Worm (Caenorhabditis elegans) whole organism, L4 larva: ENCODE measurements around the gene ubc-18.

Experiments
- F10B5.3 ChIP-seq: sonication (generic microtip); optimal IDR thresholded peaks from 2 replicates; lab custom pipeline; 2016; ENCODE audit warnings: mild to moderate bottlenecking, missing genetic modification characterization, missing compliant biosample characterization
- F26F4.8 ChIP-seq: fragments of 200-800 bp; sonication (Bioruptor generic); conservative IDR thresholded peaks from 2 replicates; pipeline ENCODE4 v1.3.6; 2022; ENCODE audit warnings: missing genetic modification characterization, missing compliant biosample characterization
- F37D6.2 ChIP-seq: sonication (generic microtip); optimal IDR thresholded peaks from 2 replicates; lab custom pipeline; 2016; ENCODE audit warnings: mild to moderate bottlenecking, missing genetic modification characterization, missing compliant biosample characterization
- F49E8.2 ChIP-seq: sonication (generic microtip); optimal IDR thresholded peaks from 2 replicates; lab custom pipeline; 2016; ENCODE audit warnings: missing compliant biosample characterization, mild to moderate bottlenecking, missing genetic modification characterization, borderline replicate concordance
- Y48G9A.11 ChIP-seq: fragments of 200-800 bp; sonication (Bioruptor generic); IDR thresholded peaks from 2 replicates; pipeline ENCODE4 v1.3.6; 2022; ENCODE audit warnings: missing genetic modification reagents, missing genetic modification characterization, missing compliant biosample characterization
- ZK546.5 ChIP-seq, 2 experiments: sonication (generic microtip); optimal IDR thresholded peaks; 2 replicates each; lab custom pipeline; 2017; ENCODE audit warnings: missing biosample characterization in 2 of 2, missing genetic modification characterization in 2 of 2
- aha-1 ChIP-seq: fragments of 150-350 bp; peaks from one replicate; lab custom pipeline; 2014; ENCODE audit warnings: missing biosample characterization, missing genetic modification characterization
- aly-2 ChIP-seq: sonication (generic microtip); optimal IDR thresholded peaks from 2 replicates; lab custom pipeline; 2018; ENCODE audit warnings: missing biosample characterization, missing genetic modification characterization
- ama-1 ChIP-seq: fragments of 150-350 bp; optimal IDR thresholded peaks from 2 replicates; lab custom pipeline; 2014; ENCODE audit warnings: inconsistent platforms, mixed read lengths
- attf-4 ChIP-seq: sonication (generic microtip); optimal IDR thresholded peaks from 3 replicates; lab custom pipeline; 2017; ENCODE audit warnings: missing biosample characterization, missing genetic modification characterization
- daf-16 ChIP-seq, 3 experiments: sonication (generic microtip); optimal IDR thresholded peaks; 2 replicates each; lab custom pipeline; 2016 to 2017; ENCODE audit warnings: missing genetic modification characterization in 3 of 3, missing genetic modification reagents in 3 of 3, mild to moderate bottlenecking in 2 of 3, missing compliant biosample characterization in 2 of 3, missing biosample characterization in 1 of 3, moderate library complexity in 1 of 3
- daf-19 ChIP-seq: fragments of 200-800 bp; sonication (Bioruptor generic); conservative IDR thresholded peaks from 2 replicates; pipeline ENCODE4 v1.3.6; 2022; ENCODE audit warnings: missing genetic modification characterization, missing compliant biosample characterization
- dmd-8 ChIP-seq: fragments of 200-800 bp; sonication (Bioruptor generic); IDR thresholded peaks from 2 replicates; pipeline ENCODE4 v1.3.6; 2022; ENCODE audit warnings: missing genetic modification characterization, missing compliant biosample characterization
- dpl-1 ChIP-seq: fragments of 150-350 bp; optimal IDR thresholded peaks from 2 replicates; lab custom pipeline; 2014; ENCODE audit warnings: missing biosample characterization, missing genetic modification reagents, missing genetic modification characterization
- duxl-1 ChIP-seq: sonication (generic microtip); optimal IDR thresholded peaks from 2 replicates; lab custom pipeline; 2016; ENCODE audit warnings: mild to moderate bottlenecking, missing genetic modification characterization, moderate library complexity, missing compliant biosample characterization; ENCODE audit not compliant: poor library complexity
- dve-1 ChIP-seq: sonication (generic microtip); optimal IDR thresholded peaks from 2 replicates; lab custom pipeline; 2017; ENCODE audit warnings: antibody characterized with exemption, mild to moderate bottlenecking, missing genetic modification characterization, missing compliant biosample characterization; ENCODE audit not compliant: insufficient read depth
- fos-1 ChIP-seq: fragments of 150-350 bp; optimal IDR thresholded peaks from 2 replicates; lab custom pipeline; 2014; ENCODE audit warnings: missing biosample characterization, missing genetic modification characterization
- hlh-11 ChIP-seq: fragments of 200-800 bp; sonication (Bioruptor generic); optimal IDR thresholded peaks from 2 replicates; lab custom pipeline; 2018; ENCODE audit warnings: mild to moderate bottlenecking, missing genetic modification characterization, missing compliant biosample characterization
- hmg-1.1 ChIP-seq: fragments of 200-800 bp; sonication (Bioruptor generic); IDR thresholded peaks from 2 replicates; pipeline ENCODE4 v1.3.6; 2022; ENCODE audit warnings: missing genetic modification reagents, missing genetic modification characterization, missing compliant biosample characterization
- lim-7 ChIP-seq: fragments of 200-800 bp; sonication (Bioruptor generic); IDR thresholded peaks from 2 replicates; pipeline ENCODE4 v1.3.6; 2022; ENCODE audit warnings: missing genetic modification characterization, missing compliant biosample characterization
- lin-39 ChIP-seq: fragments of 150-350 bp; optimal IDR thresholded peaks from 2 replicates; lab custom pipeline; 2014; ENCODE audit warnings: missing biosample characterization, missing genetic modification reagents, missing genetic modification characterization
- mep-1 ChIP-seq: fragments of 150-350 bp; sonication (generic microtip); optimal IDR thresholded peaks from 3 replicates; lab custom pipeline; 2014; ENCODE audit warnings: missing biosample characterization, missing genetic modification characterization
- mes-2 ChIP-seq: sonication (generic microtip); optimal IDR thresholded peaks from 2 replicates; lab custom pipeline; 2016; ENCODE audit warnings: missing genotype, mild to moderate bottlenecking, missing genetic modification characterization, missing compliant biosample characterization; ENCODE audit not compliant: poor library complexity, severe bottlenecking
- mxl-3 ChIP-seq: fragments of 200-800 bp; sonication (Bioruptor generic); optimal IDR thresholded peaks from 2 replicates; lab custom pipeline; 2018; ENCODE audit warnings: mild to moderate bottlenecking, missing genetic modification characterization, missing compliant biosample characterization
- nhr-111 ChIP-seq: fragments of 200-800 bp; sonication (Bioruptor generic); optimal IDR thresholded peaks from 2 replicates; lab custom pipeline; 2018; ENCODE audit warnings: mild to moderate bottlenecking, missing genetic modification characterization, missing compliant biosample characterization
- nhr-41 ChIP-seq: fragments of 200-800 bp; sonication (Bioruptor generic); IDR thresholded peaks from 2 replicates; pipeline ENCODE4 v1.3.6; 2022; ENCODE audit warnings: missing genetic modification reagents, missing genetic modification characterization, missing compliant biosample characterization
- nhr-76 ChIP-seq: fragments of 150-350 bp; optimal IDR thresholded peaks from 2 replicates; lab custom pipeline; 2014; ENCODE audit warnings: missing biosample characterization, missing genetic modification characterization
- nhr-77 ChIP-seq: fragments of 150-350 bp; optimal IDR thresholded peaks from 2 replicates; lab custom pipeline; 2014; ENCODE audit warnings: missing biosample characterization, missing genetic modification characterization
- pha-4 ChIP-seq, 2 experiments: fragments of 150-350 bp in 1 of 2; fragments of 200-800 bp in 1 of 2; sonication (Bioruptor generic) in 1 of 2; IDR thresholded peaks in 1 of 2; optimal IDR thresholded peaks in 1 of 2; 2 replicates each; pipeline versions ENCODE4 v1.3.6 to Lab custom; 2014 to 2022; ENCODE audit warnings: missing genetic modification characterization in 2 of 2, missing genetic modification reagents in 2 of 2, missing biosample characterization in 1 of 2, missing compliant biosample characterization in 1 of 2
- php-3 ChIP-seq: fragments of 200-800 bp; sonication (Bioruptor generic); IDR thresholded peaks from 2 replicates; pipeline ENCODE4 v1.3.6; 2022; ENCODE audit warnings: missing genetic modification reagents, missing genetic modification characterization, missing compliant biosample characterization
- rbr-2 ChIP-seq: sonication (generic microtip); optimal IDR thresholded peaks from 2 replicates; lab custom pipeline; 2016; ENCODE audit warnings: missing genotype, missing genetic modification characterization, missing compliant biosample characterization
- saeg-2 ChIP-seq: fragments of 200-800 bp; sonication (Bioruptor generic); IDR thresholded peaks from 2 replicates; pipeline ENCODE4 v1.3.6; 2022; ENCODE audit warnings: missing genetic modification reagents, missing genetic modification characterization, missing compliant biosample characterization
- sdz-12 ChIP-seq: fragments of 200-800 bp; sonication (Bioruptor generic); optimal IDR thresholded peaks from 2 replicates; lab custom pipeline; 2018; ENCODE audit warnings: mild to moderate bottlenecking, missing genetic modification characterization, missing compliant biosample characterization
- snpc-4 ChIP-seq: fragments of 150-350 bp; optimal IDR thresholded peaks from 2 replicates; lab custom pipeline; 2014; ENCODE audit warnings: missing biosample characterization, missing genetic modification characterization
- tag-97 ChIP-seq: fragments of 200-800 bp; sonication (Bioruptor generic); IDR thresholded peaks from 2 replicates; pipeline ENCODE4 v1.3.6; 2022; ENCODE audit warnings: missing genetic modification characterization, missing compliant biosample characterization
- unc-62 ChIP-seq, 3 experiments: fragments of 150-350 bp in 1 of 3; sonication (generic microtip); optimal IDR thresholded peaks in 2 of 3; peaks in 1 of 3; 1 replicate in 1 of 3; 2 replicates in 2 of 3; lab custom pipeline; 2014 to 2017; ENCODE audit warnings: missing biosample characterization in 3 of 3, missing genetic modification characterization in 3 of 3, missing genetic modification reagents in 3 of 3, missing genotype in 1 of 3
- zfp-2 ChIP-seq: sonication (generic microtip); optimal IDR thresholded peaks from 2 replicates; lab custom pipeline; 2016; ENCODE audit warnings: mild to moderate bottlenecking, missing genetic modification characterization, missing compliant biosample characterization
- ztf-7 ChIP-seq: fragments of 150-350 bp; optimal IDR thresholded peaks from 2 replicates; lab custom pipeline; 2014; ENCODE audit warnings: missing biosample characterization, missing genetic modification characterization

The ubc-18 gene

ce11 chrIII:7056241-7056640 lies 12.1 kb downstream of the ubc-18 start, which contains the start of gene R01H2.2:
Gene R01H2.2 (plus strand): TSS chrIII:7056541.
- TF ChIP-seq lin-39 = no peak

ce11 chrIII:7045643-7046042 lies 22.7 kb downstream of the ubc-18 start, which contains the start of gene R01H2.7:
Gene R01H2.7 (minus strand): TSS chrIII:7045743.
- TF ChIP-seq F10B5.3 (no peak), nhr-76 (tag; lab: Kevin White, UChicago) (no peak), dmd-8 (GFP tag; lab: Robert Waterston, UW) (no peak), nhr-77 (tag; lab: Kevin White, UChicago) (no peak), nhr-41 (no peak), nhr-111 (GFP tag; lab: Kevin White, UChicago) (no peak), Y48G9A.11 (no peak)

ce11 chrIII:7034252-7035223 lies 33.8 kb downstream of the ubc-18 start:
- TF ChIP-seq unc-62 (GFP tag; optimal IDR thresholded peaks at IDR 0.05 in 1 of 2; lab: Kevin White, UChicago) = peak in 1 of 2 experiments; percentile 57
- TF ChIP-seq unc-62 (tag; optimal IDR thresholded peaks at IDR 0.05; lab: Kevin White, UChicago) = no peak
- no peak for TF ChIP-seq zfp-2 (tag; lab: Kevin White, UChicago)
- peak; percentile 97 for TF ChIP-seq aha-1 (tag; lab: Kevin White, UChicago)

ce11 chrIII:7032070-7032469 lies 36.3 kb downstream of the ubc-18 start:
- peak in 1 of 2 experiments; percentile 95 for TF ChIP-seq unc-62 (GFP tag; optimal IDR thresholded peaks at IDR 0.05 in 1 of 2; lab: Kevin White, UChicago)
- no peak for TF ChIP-seq unc-62 (tag; optimal IDR thresholded peaks at IDR 0.05; lab: Kevin White, UChicago)
- no peak for TF ChIP-seq mep-1 (tag; lab: Kevin White, UChicago)
- TF ChIP-seq, all 104 proteins: peak for 1

- TF ChIP-seq mxl-3 (GFP tag; lab: Kevin White, UChicago) (no peak), fos-1 (tag; lab: Kevin White, UChicago) (no peak), ama-1 (lab: Kevin White, UChicago) (no peak), ztf-7 (tag; lab: Kevin White, UChicago) (no peak), dpl-1 (peak; percentile 39), F49E8.2 (tag; lab: Kevin White, UChicago) (no peak), sdz-12 (GFP tag; lab: Kevin White, UChicago) (no peak), pha-4 (GFP tag; IDR thresholded peaks at IDR 0.05; lab: Robert Waterston, UW) (0 out of 2 replicates have a peak, but pooled peaks have one; percentile 52), pha-4 (tag; optimal IDR thresholded peaks at IDR 0.05; lab: Kevin White, UChicago) (no peak), php-3 (GFP tag; lab: Robert Waterston, UW) (no peak), saeg-2 (GFP tag; lab: Robert Waterston, UW) (no peak), rbr-2 (peak; percentile 30), daf-16 (GFP tag; optimal IDR thresholded peaks at IDR 0.05; lab: Kevin White, UChicago) (peak in 1 of 2 experiments; percentile 67), daf-16 (tag; optimal IDR thresholded peaks at IDR 0.05; lab: Kevin White, UChicago) (peak; percentile 50), aha-1 (tag; lab: Kevin White, UChicago) (peak; percentile 48), aly-2 (tag; lab: Kevin White, UChicago) (no peak), snpc-4 (peak; percentile 75), attf-4 (no peak), duxl-1 (tag; lab: Kevin White, UChicago) (peak; percentile 52), dmd-8 (GFP tag; lab: Robert Waterston, UW) (no peak), mes-2 (peak; percentile 62), tag-97 (GFP tag; lab: Robert Waterston, UW) (no peak), daf-19 (no peak), F37D6.2 (tag; lab: Kevin White, UChicago) (peak; percentile 12), lim-7 (GFP tag; lab: Robert Waterston, UW) (0 out of 2 replicates have a peak, but pooled peaks have one; percentile 44), hmg-1.1 (GFP tag; lab: Robert Waterston, UW) (peak; percentile 51; the same call in 1 of the 2 replicates), dve-1 (tag; lab: Kevin White, UChicago) (peak; percentile 2), ZK546.5 (tag; optimal IDR thresholded peaks at IDR 0.05; lab: Kevin White, UChicago) (no peak), F26F4.8 (GFP tag; lab: Robert Waterston, UW) (no peak), hlh-11 (peak; percentile 22)
Measured at ce11 chrIII:7030044-7030804, 38.1 kb downstream of the ubc-18 start.
